Fruit fly (Drosophila melanogaster): ENCODE results near the gene Or10a.

Gene Or10a

dm6 chrX:11454189-11454882 is 37.1 kb upstream of the Or10a start, which contains the start of the genes Evi5 and HP5 (continued):
- TF ChIP-seq klu (GFP tag; IDR thresholded peaks at IDR 0.05) = peak; percentile 65; the same call in 1 of the 2 replicates
- peak; percentile 56 for TF ChIP-seq bbx (GFP tag; IDR thresholded peaks at IDR 0.05; ENCODE audit: partially characterized antibody)
- peak; percentile 90 for TF ChIP-seq CTCF (GFP tag; optimal IDR thresholded peaks at IDR 0.05)
- TF ChIP-seq Med (GFP tag) = peak; percentile 94
- TF ChIP-seq CG11560 (tag; IDR thresholded peaks at IDR 0.05) = peak; percentile 63; the same call in 2 of the 3 replicates
- no peak for TF ChIP-seq gsb-n (tag; optimal IDR thresholded peaks at IDR 0.05)
- TF ChIP-seq CG11093 (GFP tag; IDR thresholded peaks at IDR 0.05) = no peak; the same call in 2 of the 3 replicates
- no peak for TF ChIP-seq CG4328 (GFP tag; optimal IDR thresholded peaks at IDR 0.05)
- TF ChIP-seq CG7839 (tag; optimal IDR thresholded peaks at IDR 0.05) = peak; percentile 69
- TF ChIP-seq NC2α (GFP tag; optimal IDR thresholded peaks at IDR 0.05) = no peak
- TF ChIP-seq CG17612 (GFP tag; IDR thresholded peaks at IDR 0.05) = no peak
- no peak for TF ChIP-seq sens-2 (GFP tag; IDR thresholded peaks at IDR 0.05)
- TF ChIP-seq CG34422 (GFP tag; IDR thresholded peaks at IDR 0.05) = peak; percentile 43; the same call in 2 of the 3 replicates
- TF ChIP-seq gsb (GFP tag; IDR thresholded peaks at IDR 0.05) = no peak

dm6 chrX:11453638-11454037 is 36.4 kb upstream of the Or10a start:
- TF ChIP-seq CG10321 (GFP tag; IDR thresholded peaks at IDR 0.05) (no peak), sens (GFP tag) (peak; percentile 50), yki (optimal IDR thresholded peaks at IDR 0.05) (no peak), dati (GFP tag; IDR thresholded peaks at IDR 0.05) (no peak), Aef1 (GFP tag; IDR thresholded peaks at IDR 0.05) (0 out of 3 replicates have a peak, but pooled peaks have one; percentile 16), CG3281 (GFP tag; optimal IDR thresholded peaks at IDR 0.05) (no peak), CG17385 (GFP tag; optimal IDR thresholded peaks at IDR 0.05) (peak; percentile 80), prd (optimal IDR thresholded peaks at IDR 0.05) (no peak), prd (GFP tag; IDR thresholded peaks at IDR 0.05) (no peak), CG4360 (GFP tag; IDR thresholded peaks at IDR 0.05) (peak; percentile 60), ftz-f1 (GFP tag; optimal IDR thresholded peaks at IDR 0.05) (no peak), crc (GFP tag; optimal IDR thresholded peaks at IDR 0.05) (no peak), crol (GFP tag; IDR thresholded peaks at IDR 0.05) (peak; percentile 72), CG2712 (tag; optimal IDR thresholded peaks at IDR 0.05) (peak; percentile 3), fru (optimal IDR thresholded peaks at IDR 0.05) (no peak)

dm6 chrX:11452846-11453391 is 35.7 kb upstream of the Or10a start:
- TF ChIP-seq Sry-β (GFP tag; optimal IDR thresholded peaks at IDR 0.05) (no peak), grn (GFP tag; optimal IDR thresholded peaks at IDR 0.05) (no peak), slp2 (GFP tag; optimal IDR thresholded peaks at IDR 0.05) (peak; percentile 76), CG18764 (GFP tag; optimal IDR thresholded peaks at IDR 0.05) (peak; percentile 43), ranshi (GFP tag; IDR thresholded peaks at IDR 0.05) (peak; percentile 83), Elba2 (GFP tag; optimal IDR thresholded peaks at IDR 0.05) (peak; percentile 100), CG10543 (GFP tag; optimal IDR thresholded peaks at IDR 0.05) (no peak), Poxn (GFP tag; IDR thresholded peaks at IDR 0.05) (no peak), Dip2 (GFP tag; IDR thresholded peaks at IDR 0.05) (no peak), CG15601 (tag; optimal IDR thresholded peaks at IDR 0.05) (peak; percentile 76), CG8359 (GFP tag; optimal IDR thresholded peaks at IDR 0.05; ENCODE audit: borderline replicate concordance) (no peak), CHES-1-like (GFP tag; optimal IDR thresholded peaks at IDR 0.05) (peak; percentile 53), schlank (tag; optimal IDR thresholded peaks at IDR 0.05) (peak; percentile 59), CG8290 (GFP tag; optimal IDR thresholded peaks at IDR 0.05) (peak; percentile 37), CG8290 (tag; optimal IDR thresholded peaks at IDR 0.05) (peak in 1 of 2 experiments; percentile 90), fd102C (GFP tag; optimal IDR thresholded peaks at IDR 0.05) (peak; percentile 20), btn (GFP tag; optimal IDR thresholded peaks at IDR 0.05) (peak; percentile 53), CG4820 (GFP tag; optimal IDR thresholded peaks at IDR 0.05) (peak; percentile 47), CG17829 (tag; optimal IDR thresholded peaks at IDR 0.05) (peak; percentile 70), CG17328 (GFP tag; IDR thresholded peaks at IDR 0.05) (peak; percentile 84), run (tag; optimal IDR thresholded peaks at IDR 0.05) (peak; percentile 30), NFAT (GFP tag; IDR thresholded peaks at IDR 0.05) (peak; percentile 73), CG12769 (tag; optimal IDR thresholded peaks at IDR 0.05) (peak; percentile 93)
